Fruit fly (Drosophila melanogaster): ENCODE results near the gene Drep4.

dm6 chr2L:13325823-13326222 lies 39.6 kb upstream of the Drep4 start:
- no peak for TF ChIP-seq CG9948 (tag; optimal IDR thresholded peaks at IDR 0.05)
- TF ChIP-seq Snoo (tag; optimal IDR thresholded peaks at IDR 0.05), result no peak
- TF ChIP-seq D1 (tag; optimal IDR thresholded peaks at IDR 0.05), result no peak
- no peak for TF ChIP-seq Ets98B (GFP tag; IDR thresholded peaks at IDR 0.05)
- TF ChIP-seq CG12605 (GFP tag; IDR thresholded peaks at IDR 0.05), result no peak
- TF ChIP-seq Pif1B (GFP tag; optimal IDR thresholded peaks at IDR 0.05), result no peak
- no peak for TF ChIP-seq CG32121 (GFP tag; IDR thresholded peaks at IDR 0.05)
- TF ChIP-seq CG34367 (tag; optimal IDR thresholded peaks at IDR 0.05), result no peak
- no peak for TF ChIP-seq CG13204 (GFP tag; optimal IDR thresholded peaks at IDR 0.05)
- no peak for TF ChIP-seq fd96Ca (GFP tag; IDR thresholded peaks at IDR 0.05)
